Fruit fly (Drosophila melanogaster) whole organism, embryonic: ENCODE measurements around the gene Sgs1.
A peak's percentile ranks its signal among the peaks of the same experiment; 100 is the strongest.

ENCODE experiments used
- CG18599 ChIP-seq: fragments of 200-800 bp; sonication (Bioruptor generic); optimal IDR thresholded peaks from 3 replicates; lab custom pipeline; 2017; ENCODE audit warnings: missing biosample characterization, missing genetic modification characterization, mild to moderate bottlenecking, moderate library complexity, missing genetic modification reagents
- ERR ChIP-seq: fragments of 200-800 bp; sonication (Bioruptor generic); optimal IDR thresholded peaks from 2 replicates; lab custom pipeline; 2016; ENCODE audit warnings: missing biosample characterization, missing genetic modification characterization
- GATAe ChIP-seq: fragments of 200-800 bp; sonication (Bioruptor generic); conservative IDR thresholded peaks from 2 replicates; pipeline ENCODE4 v1.3.6; 2022; ENCODE audit warnings: missing biosample characterization, missing genetic modification characterization
- Nf-YA ChIP-seq: fragments of 200-800 bp; sonication (Bioruptor generic); IDR thresholded peaks from 2 replicates; pipeline ENCODE4 v1.3.6; 2022; ENCODE audit warnings: missing biosample characterization, missing genetic modification characterization
- Oli ChIP-seq: fragments of 200-800 bp; sonication (Bioruptor generic); optimal IDR thresholded peaks from 2 replicates; lab custom pipeline; 2018; ENCODE audit warnings: missing biosample characterization, mild to moderate bottlenecking, missing genetic modification characterization, moderate library complexity
- Pdp1 ChIP-seq, 2 experiments: fragments of 200-800 bp; sonication (Bioruptor generic); optimal IDR thresholded peaks; 3 replicates each; lab custom pipeline; 2016; ENCODE audit warnings: missing biosample characterization in 2 of 2, missing genetic modification characterization in 2 of 2, mild to moderate bottlenecking in 1 of 2, moderate library complexity in 1 of 2
- chm ChIP-seq: fragments of 200-800 bp; sonication (Bioruptor generic); IDR thresholded peaks from 2 replicates; pipeline ENCODE4 v1.3.6; 2022; ENCODE audit warnings: missing biosample characterization, missing genetic modification characterization
- dan ChIP-seq: fragments of 200-800 bp; sonication (Bioruptor generic); IDR thresholded peaks from 2 replicates; pipeline ENCODE4 v1.3.6; 2022; ENCODE audit warnings: missing biosample characterization, missing genetic modification characterization
- pzg ChIP-seq: fragments of 200-800 bp; sonication (Bioruptor generic); optimal IDR thresholded peaks from 3 replicates; lab custom pipeline; 2018; ENCODE audit warnings: missing biosample characterization, mild to moderate bottlenecking, missing genetic modification characterization, moderate library complexity

DNA sequence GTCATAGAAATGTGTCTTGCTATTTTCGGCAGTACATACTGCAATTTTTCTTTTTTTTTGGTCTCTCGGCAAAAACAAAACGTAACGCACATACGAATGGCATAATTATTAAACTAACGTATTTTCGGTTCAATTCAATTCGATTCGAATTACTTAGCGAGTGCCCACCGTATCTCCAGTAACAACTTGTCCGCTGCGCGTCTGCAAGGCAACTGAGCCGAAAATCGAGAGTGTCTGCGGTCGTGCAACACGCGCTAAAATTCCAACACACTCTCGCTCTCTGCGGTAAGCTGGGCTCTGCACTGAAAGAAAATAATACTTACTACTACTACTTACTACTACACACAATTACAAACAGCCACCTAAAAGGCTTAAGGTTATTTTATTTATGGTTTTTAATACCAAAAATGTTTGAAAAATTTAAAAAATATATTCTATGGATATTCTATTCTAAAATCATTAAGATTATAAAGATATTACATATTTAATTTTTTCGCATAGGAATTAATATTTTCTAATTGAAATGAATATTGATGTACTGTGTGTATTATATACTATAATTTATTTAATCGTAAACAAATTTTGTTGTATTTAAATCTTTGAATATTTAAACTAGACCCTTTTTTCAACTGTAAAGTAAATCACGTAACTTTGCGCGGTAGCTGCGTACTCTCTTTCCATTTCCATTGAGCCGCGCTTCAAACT is 30.5 kb upstream of the Sgs1 start, which contains the start of gene snsl:
- TF ChIP-seq Nf-YA (GFP tag; lab: Robert Waterston, UW) (no peak), GATAe (no peak), chm (GFP tag; lab: Robert Waterston, UW) (no peak; the same call in 1 of the 2 replicates), CG18599 (GFP tag; lab: Kevin White, UChicago) (peak; percentile 40), pzg (no peak), dan (no peak), ERR (GFP tag; lab: Kevin White, UChicago) (no peak), Pdp1 (GFP tag; optimal IDR thresholded peaks at IDR 0.05; lab: Kevin White, UChicago) (peak; percentile 9 to 12), Oli (tag; lab: Kevin White, UChicago) (peak; percentile 80)
